Worm (Caenorhabditis elegans) whole organism, L1 larva: ENCODE measurements around the gene algn-8.

Source experiments
- ama-1 ChIP-seq: fragments of 150-350 bp; optimal IDR thresholded peaks from 2 replicates; lab custom pipeline; 2014
- blmp-1 ChIP-seq: fragments of 150-350 bp; optimal IDR thresholded peaks from 2 replicates; lab custom pipeline; 2014; ENCODE audit warnings: missing biosample characterization, missing genetic modification characterization
- ceh-82 ChIP-seq, 3 experiments: fragments of 150-350 bp in 1 of 3; sonication (generic microtip) in 2 of 3; optimal IDR thresholded peaks; 2 replicates each; lab custom pipeline; 2014 to 2017; ENCODE audit warnings: missing biosample characterization in 3 of 3, missing genetic modification characterization in 3 of 3
- ces-1 ChIP-seq: fragments of 150-350 bp; optimal IDR thresholded peaks from 2 replicates; lab custom pipeline; 2014; ENCODE audit warnings: missing biosample characterization, missing genetic modification reagents, missing genetic modification characterization
- dsc-1 ChIP-seq: sonication (generic microtip); optimal IDR thresholded peaks from 2 replicates; lab custom pipeline; 2016; ENCODE audit warnings: mild to moderate bottlenecking, missing genetic modification characterization, missing compliant biosample characterization
- elt-3 ChIP-seq, 6 experiments: fragments of 150-350 bp in 1 of 6; sonication (generic microtip); optimal IDR thresholded peaks; 2 replicates each; lab custom pipeline; 2017 to 2018; ENCODE audit warnings: missing biosample characterization in 6 of 6, missing genetic modification characterization in 6 of 6, inconsistent platforms in 1 of 6
- fkh-10 ChIP-seq: sonication (generic microtip); optimal IDR thresholded peaks from 2 replicates; lab custom pipeline; 2017; ENCODE audit warnings: missing biosample characterization, missing genetic modification reagents, missing genetic modification characterization
- jun-1 ChIP-seq: fragments of 150-350 bp; optimal IDR thresholded peaks from 2 replicates; lab custom pipeline; 2014; ENCODE audit warnings: missing biosample characterization, missing genetic modification reagents, missing genetic modification characterization
- lin-13 ChIP-seq: fragments of 150-350 bp; optimal IDR thresholded peaks from 2 replicates; lab custom pipeline; 2014; ENCODE audit warnings: missing biosample characterization, missing genetic modification reagents, missing genetic modification characterization
- pqm-1 ChIP-seq: sonication (generic microtip); optimal IDR thresholded peaks from 3 replicates; lab custom pipeline; 2017; ENCODE audit warnings: missing biosample characterization, missing genetic modification characterization
- snpc-4 ChIP-seq: fragments of 150-350 bp; optimal IDR thresholded peaks from 2 replicates; lab custom pipeline; 2014; ENCODE audit warnings: missing biosample characterization, missing genetic modification characterization
- unc-62 ChIP-seq: fragments of 150-350 bp; optimal IDR thresholded peaks from 2 replicates; lab custom pipeline; 2014; ENCODE audit warnings: missing biosample characterization, missing genetic modification reagents, missing genetic modification characterization
- vab-15 ChIP-seq: sonication (generic microtip); optimal IDR thresholded peaks from 2 replicates; lab custom pipeline; 2017; ENCODE audit warnings: missing genotype, mild to moderate bottlenecking, missing genetic modification characterization, missing compliant biosample characterization

DNA sequence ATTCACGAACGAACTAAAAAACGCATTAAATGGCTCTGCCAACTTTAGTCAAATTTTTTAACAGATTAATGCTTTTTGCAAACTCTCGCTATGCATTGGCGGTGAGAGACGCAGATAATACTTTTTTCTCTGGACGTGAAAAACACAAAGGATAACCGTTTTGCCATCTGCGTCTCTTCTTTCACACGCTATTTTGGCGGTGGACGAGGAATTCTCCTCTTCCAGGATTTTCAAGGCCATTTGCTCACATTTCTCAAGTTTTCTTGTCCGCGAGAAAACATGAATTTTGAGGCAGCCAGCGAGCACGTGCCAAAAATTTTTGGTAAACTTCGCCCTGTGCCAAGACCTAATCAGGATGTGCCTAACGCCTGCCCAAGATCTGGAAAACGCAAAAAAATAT is 44.8 kb upstream of the algn-8 start:
- no peak for TF ChIP-seq unc-62 (GFP tag; lab: Kevin White, UChicago)
- TF ChIP-seq snpc-4 (tag; lab: Kevin White, UChicago): no peak
- TF ChIP-seq dsc-1: peak; percentile 35
- TF ChIP-seq ama-1 (lab: Kevin White, UChicago): no peak
- TF ChIP-seq vab-15 (tag; lab: Kevin White, UChicago): no peak
- peak; percentile 18 for TF ChIP-seq lin-13 (GFP tag; lab: Kevin White, UChicago)
- TF ChIP-seq pqm-1 (tag; lab: Kevin White, UChicago): no peak
- TF ChIP-seq blmp-1 (tag; lab: Kevin White, UChicago): no peak
- no peak for TF ChIP-seq fkh-10
- peak; percentile 18 for TF ChIP-seq jun-1 (tag; lab: Kevin White, UChicago)
- TF ChIP-seq ceh-82 (tag; optimal IDR thresholded peaks at IDR 0.05; lab: Kevin White, UChicago): peak in 1 of 3 experiments; percentile 18
- TF ChIP-seq elt-3 (tag; optimal IDR thresholded peaks at IDR 0.05; lab: Kevin White, UChicago): no peak
- no peak for TF ChIP-seq ces-1 (GFP tag; lab: Kevin White, UChicago)
